Worm (Caenorhabditis elegans): ENCODE measurements around the gene C09G5.14.

C09G5.14 gene

DNA sequence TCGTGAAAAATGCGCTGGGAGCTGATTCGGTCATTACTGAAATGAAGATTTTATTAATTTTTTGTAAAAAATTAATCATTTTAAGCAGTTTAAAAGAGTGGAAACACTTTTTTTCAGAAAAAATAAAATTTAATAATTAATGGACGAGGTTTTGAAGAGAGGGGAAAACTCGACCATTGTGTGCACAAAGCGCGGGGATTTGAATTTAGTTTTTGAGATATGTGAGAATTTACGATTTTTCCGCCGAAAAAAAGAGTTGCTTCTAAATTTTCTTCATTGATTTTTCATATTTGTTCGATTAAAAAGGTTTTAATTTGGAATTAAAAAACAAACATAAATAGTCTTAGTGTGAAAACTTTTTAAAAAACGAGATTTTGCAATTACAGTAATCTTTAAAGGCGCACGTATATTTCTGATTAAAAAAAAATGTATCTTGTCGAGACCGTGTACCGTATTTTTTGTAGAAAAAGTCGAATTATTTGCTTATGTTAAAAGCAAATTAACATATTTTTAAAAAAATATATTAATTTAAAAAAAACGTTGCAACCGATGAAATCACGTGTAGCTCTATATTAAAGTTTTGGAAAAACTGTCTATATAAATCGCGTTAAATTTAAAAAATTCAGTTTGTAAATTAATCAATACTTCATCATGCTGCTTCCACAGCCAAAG is 8.6 kb downstream of the C09G5.14 start, which contains the start of the genes dph-2 and C09G5.7:
Gene dph-2 (minus strand): TSS at position 36 of the 672 bp plus-strand sequence.
Gene C09G5.7 (plus strand): TSS at position 622 of the 672 bp plus-strand sequence.
- TF ChIP-seq sea-1 (GFP tag; conservative IDR thresholded peaks at IDR 0.05) (no peak), pes-1 (GFP tag; IDR thresholded peaks at IDR 0.05) (no peak), tra-4 (tag; optimal IDR thresholded peaks at IDR 0.05) (no peak), hmbx-1 (tag; optimal IDR thresholded peaks at IDR 0.05) (no peak), ceh-36 (tag; optimal IDR thresholded peaks at IDR 0.05) (no peak), ets-7 (tag; optimal IDR thresholded peaks at IDR 0.05) (no peak), flt-1 (GFP tag; IDR thresholded peaks at IDR 0.05) (no peak), ama-1 (optimal IDR thresholded peaks at IDR 0.05) (no peak), ceh-13 (GFP tag; optimal IDR thresholded peaks at IDR 0.05) (no peak), F13C5.2 (tag; optimal IDR thresholded peaks at IDR 0.05) (no peak), B0310.2 (tag; optimal IDR thresholded peaks at IDR 0.05) (no peak), aly-1 (tag; optimal IDR thresholded peaks at IDR 0.05) (no peak), hmg-4 (GFP tag; optimal IDR thresholded peaks at IDR 0.05) (no peak), scrt-1 (GFP tag; IDR thresholded peaks at IDR 0.05) (no peak), hnd-1 (tag; optimal IDR thresholded peaks at IDR 0.05) (no peak), tbx-11 (GFP tag; IDR thresholded peaks at IDR 0.05) (no peak), tbx-37 (GFP tag; conservative IDR thresholded peaks at IDR 0.05) (no peak; the same call in 1 of the 2 replicates)

DNA sequence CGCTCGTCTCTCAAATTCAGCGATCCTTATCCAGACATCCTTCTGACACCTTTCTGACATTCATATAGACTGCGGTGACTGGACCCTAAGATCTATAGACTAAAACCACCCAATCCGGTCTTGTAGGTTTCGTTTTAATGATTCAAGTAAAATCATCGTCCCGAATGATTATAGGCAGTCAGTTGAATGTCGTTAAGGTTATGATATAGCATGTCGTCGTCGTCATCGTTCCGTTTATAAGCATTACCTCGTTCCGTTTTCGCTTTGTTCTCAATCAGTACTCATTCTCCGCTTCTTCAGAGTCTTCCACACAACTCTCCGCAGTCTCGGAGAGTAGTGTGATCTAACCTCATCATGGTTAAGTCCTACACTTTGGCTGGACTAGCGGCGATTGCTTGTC is 14.3 kb downstream of the C09G5.14 start, which contains the start of gene bli-1:
Gene bli-1 (plus strand): TSS at position 301 of the 400 bp plus-strand sequence.
- no peak for TF ChIP-seq aly-1 (tag; optimal IDR thresholded peaks at IDR 0.05)
- no peak for TF ChIP-seq B0310.2 (tag; optimal IDR thresholded peaks at IDR 0.05)
- no peak for TF ChIP-seq tbx-37 (GFP tag; conservative IDR thresholded peaks at IDR 0.05)
- no peak for TF ChIP-seq hnd-1 (tag; optimal IDR thresholded peaks at IDR 0.05)
- no peak for TF ChIP-seq pes-1 (GFP tag; IDR thresholded peaks at IDR 0.05)

DNA sequence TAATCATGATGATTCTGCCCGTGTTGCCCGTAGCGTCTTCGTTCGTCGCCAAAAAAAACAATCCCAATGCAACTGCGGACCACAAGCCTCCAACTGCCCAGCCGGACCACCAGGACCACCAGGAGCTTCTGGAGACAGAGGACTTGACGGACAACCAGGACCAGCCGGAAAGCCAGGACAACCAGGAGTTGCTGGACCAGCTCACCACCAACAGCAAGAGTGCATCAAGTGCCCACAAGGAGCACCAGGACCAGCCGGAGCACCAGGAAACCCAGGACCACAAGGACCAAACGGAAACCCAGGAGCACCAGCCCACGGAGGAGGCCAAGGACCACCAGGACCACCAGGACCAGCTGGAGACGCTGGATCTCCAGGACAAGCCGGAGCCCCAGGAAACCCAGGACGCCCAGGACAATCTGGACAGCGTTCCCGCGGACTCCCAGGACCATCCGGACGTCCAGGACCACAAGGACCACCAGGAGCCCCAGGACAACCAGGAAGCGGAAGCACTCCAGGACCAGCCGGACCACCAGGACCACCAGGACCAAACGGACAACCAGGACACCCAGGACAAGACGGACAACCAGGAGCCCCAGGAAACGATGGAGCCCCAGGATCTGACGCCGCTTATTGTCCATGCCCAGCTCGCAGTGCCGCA is 15.4 kb downstream of the C09G5.14 start:
- TF ChIP-seq hnd-1 (tag; optimal IDR thresholded peaks at IDR 0.05), result no peak
- no peak for TF ChIP-seq scrt-1 (GFP tag; IDR thresholded peaks at IDR 0.05)
- TF ChIP-seq hmg-4 (GFP tag; optimal IDR thresholded peaks at IDR 0.05), result no peak
- TF ChIP-seq ama-1 (optimal IDR thresholded peaks at IDR 0.05), result no peak
- TF ChIP-seq flt-1 (GFP tag; IDR thresholded peaks at IDR 0.05), result no peak
- TF ChIP-seq hmbx-1 (tag; optimal IDR thresholded peaks at IDR 0.05), result no peak
- TF ChIP-seq ceh-36 (tag; optimal IDR thresholded peaks at IDR 0.05), result no peak
- TF ChIP-seq B0310.2 (tag; optimal IDR thresholded peaks at IDR 0.05), result no peak
- no peak for TF ChIP-seq aly-1 (tag; optimal IDR thresholded peaks at IDR 0.05)
- TF ChIP-seq tbx-37 (GFP tag; conservative IDR thresholded peaks at IDR 0.05), result no peak
- TF ChIP-seq ceh-13 (GFP tag; optimal IDR thresholded peaks at IDR 0.05), result no peak
- TF ChIP-seq tbx-11 (GFP tag; IDR thresholded peaks at IDR 0.05), result no peak
- no peak for TF ChIP-seq F13C5.2 (tag; optimal IDR thresholded peaks at IDR 0.05)
- no peak for TF ChIP-seq pes-1 (GFP tag; IDR thresholded peaks at IDR 0.05)
- TF ChIP-seq ets-7 (tag; optimal IDR thresholded peaks at IDR 0.05), result no peak
- no peak for TF ChIP-seq sea-1 (GFP tag; conservative IDR thresholded peaks at IDR 0.05)
- no peak for TF ChIP-seq tra-4 (tag; optimal IDR thresholded peaks at IDR 0.05)

DNA sequence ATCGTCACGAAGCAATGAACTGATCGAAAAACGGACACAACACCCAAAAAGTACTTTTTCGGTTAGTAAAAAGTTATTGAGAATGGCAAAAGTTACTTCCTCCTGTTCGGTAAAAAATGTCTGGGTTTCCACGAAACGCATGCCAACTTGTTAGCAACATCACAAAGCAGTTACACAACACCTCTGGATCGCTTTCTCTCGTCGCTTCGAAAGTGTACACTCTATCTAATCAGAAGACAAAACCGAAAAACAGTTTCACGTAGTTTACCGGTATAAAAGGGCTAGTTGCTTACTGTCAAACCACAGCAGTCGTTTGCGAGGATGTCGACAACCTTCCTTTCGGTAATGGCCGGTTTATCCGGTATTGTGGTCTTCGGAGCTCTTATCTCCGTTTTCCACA is 16.1 kb downstream of the C09G5.14 start, which contains the start of gene col-80:
Gene col-80 (plus strand): TSS at position 301 of the 400 bp plus-strand sequence.
- TF ChIP-seq ama-1 (optimal IDR thresholded peaks at IDR 0.05) (no peak), F13C5.2 (tag; optimal IDR thresholded peaks at IDR 0.05) (no peak), ets-7 (tag; optimal IDR thresholded peaks at IDR 0.05) (no peak), hnd-1 (tag; optimal IDR thresholded peaks at IDR 0.05) (no peak), pes-1 (GFP tag; IDR thresholded peaks at IDR 0.05) (no peak), tra-4 (tag; optimal IDR thresholded peaks at IDR 0.05) (no peak), sea-1 (GFP tag; conservative IDR thresholded peaks at IDR 0.05) (no peak), aly-1 (tag; optimal IDR thresholded peaks at IDR 0.05) (no peak), flt-1 (GFP tag; IDR thresholded peaks at IDR 0.05) (no peak)

DNA sequence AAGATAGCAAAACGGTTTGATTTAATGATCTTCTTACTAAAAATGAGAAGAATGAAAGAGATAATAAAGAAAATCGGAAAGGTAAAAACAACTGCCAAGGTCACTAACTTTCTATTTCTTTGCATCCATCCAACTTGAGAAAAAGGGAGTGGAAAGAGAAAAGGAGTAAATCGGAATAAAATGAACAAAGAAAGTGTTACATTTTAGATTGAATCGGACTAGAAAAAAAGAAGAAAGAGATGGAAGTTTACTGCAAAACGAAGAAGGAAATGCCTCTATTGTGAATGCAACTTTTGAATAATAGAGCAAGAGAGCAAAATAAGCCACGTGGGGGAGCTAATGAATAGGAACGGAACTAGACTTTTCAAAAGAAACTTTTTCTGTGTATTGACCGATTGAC is 16.9 kb downstream of the C09G5.14 start:
- TF ChIP-seq hnd-1 (tag; optimal IDR thresholded peaks at IDR 0.05), result no peak
- TF ChIP-seq ets-7 (tag; optimal IDR thresholded peaks at IDR 0.05), result no peak
- no peak for TF ChIP-seq flt-1 (GFP tag; IDR thresholded peaks at IDR 0.05)
- TF ChIP-seq hmbx-1 (tag; optimal IDR thresholded peaks at IDR 0.05), result no peak
- TF ChIP-seq ceh-13 (GFP tag; optimal IDR thresholded peaks at IDR 0.05), result no peak
- TF ChIP-seq aly-1 (tag; optimal IDR thresholded peaks at IDR 0.05), result no peak
- TF ChIP-seq tbx-37 (GFP tag; conservative IDR thresholded peaks at IDR 0.05), result no peak
- TF ChIP-seq tbx-11 (GFP tag; IDR thresholded peaks at IDR 0.05), result no peak
- TF ChIP-seq ceh-36 (tag; optimal IDR thresholded peaks at IDR 0.05), result no peak
- TF ChIP-seq hmg-4 (GFP tag; optimal IDR thresholded peaks at IDR 0.05), result no peak

DNA sequence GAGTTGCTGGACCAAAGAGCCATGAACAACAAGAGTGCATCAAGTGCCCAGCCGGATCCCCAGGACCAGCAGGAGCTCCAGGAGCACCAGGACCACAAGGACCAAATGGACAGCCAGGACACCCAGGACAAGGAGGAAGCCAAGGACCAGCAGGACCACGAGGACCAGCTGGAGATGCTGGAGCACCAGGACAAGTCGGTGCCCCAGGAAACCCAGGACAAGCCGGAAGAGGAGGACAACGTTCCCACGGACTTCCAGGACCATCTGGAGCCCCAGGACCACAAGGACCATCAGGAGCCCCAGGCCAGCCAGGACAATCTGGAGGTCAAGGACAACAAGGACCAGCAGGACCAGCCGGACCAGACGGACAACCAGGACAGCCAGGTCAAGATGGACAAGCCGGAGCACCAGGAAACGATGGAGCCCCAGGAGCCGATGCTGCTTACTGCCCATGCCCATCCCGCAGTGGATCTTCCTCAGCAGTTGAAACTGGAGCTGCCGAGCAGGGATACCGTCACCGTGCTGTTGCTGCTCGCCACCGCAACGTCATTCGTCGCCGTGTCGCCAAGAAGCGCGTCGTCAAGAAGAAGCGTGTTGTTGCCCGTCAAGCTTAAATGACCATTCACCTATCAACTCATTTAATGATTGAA is 17.5 kb downstream of the C09G5.14 start:
- TF ChIP-seq aly-1 (tag; optimal IDR thresholded peaks at IDR 0.05) (no peak), ceh-36 (tag; optimal IDR thresholded peaks at IDR 0.05) (no peak), sea-1 (GFP tag; conservative IDR thresholded peaks at IDR 0.05) (no peak), tra-4 (tag; optimal IDR thresholded peaks at IDR 0.05) (no peak), scrt-1 (GFP tag; IDR thresholded peaks at IDR 0.05) (no peak), ets-7 (tag; optimal IDR thresholded peaks at IDR 0.05) (no peak), pes-1 (GFP tag; IDR thresholded peaks at IDR 0.05) (no peak), ceh-13 (GFP tag; optimal IDR thresholded peaks at IDR 0.05) (no peak), tbx-11 (GFP tag; IDR thresholded peaks at IDR 0.05) (no peak), F13C5.2 (tag; optimal IDR thresholded peaks at IDR 0.05) (no peak), ama-1 (optimal IDR thresholded peaks at IDR 0.05) (no peak), tbx-37 (GFP tag; conservative IDR thresholded peaks at IDR 0.05) (no peak), hmg-4 (GFP tag; optimal IDR thresholded peaks at IDR 0.05) (no peak), hmbx-1 (tag; optimal IDR thresholded peaks at IDR 0.05) (no peak), flt-1 (GFP tag; IDR thresholded peaks at IDR 0.05) (no peak)

All from whole organism, early embryonic.